Worm (Caenorhabditis elegans): Measurements from ENCODE around the gene dct-12.

The dct-12 gene

DNA sequence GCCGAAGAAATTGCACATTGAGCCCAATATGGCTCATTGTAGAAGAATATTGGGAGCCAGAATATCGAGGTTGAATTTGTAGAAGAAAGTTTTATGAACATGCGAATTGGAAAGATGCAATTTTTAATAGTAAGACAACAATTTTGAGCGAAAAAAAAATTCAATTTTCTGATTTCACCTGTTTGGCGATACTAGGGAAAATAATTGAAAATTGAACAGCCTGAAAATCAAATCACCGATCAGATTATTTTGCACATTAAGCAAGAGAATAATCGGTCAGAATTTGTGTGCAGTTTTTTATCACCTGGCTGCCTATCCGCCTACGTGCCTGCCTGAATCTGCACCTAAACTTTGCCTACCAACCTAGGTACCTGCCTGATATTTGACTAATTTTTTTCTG lies 11.8 kb downstream of the dct-12 start, which contains the start of gene sre-26:
sre-26 (minus strand) TSS at position 101 of the 400 bp plus-strand sequence.
- TF ChIP-seq scrt-1 (GFP tag; IDR thresholded peaks at IDR 0.05) (no peak), tbx-11 (GFP tag; IDR thresholded peaks at IDR 0.05) (no peak), B0310.2 (tag; optimal IDR thresholded peaks at IDR 0.05) (no peak), aly-1 (tag; optimal IDR thresholded peaks at IDR 0.05) (no peak), ama-1 (optimal IDR thresholded peaks at IDR 0.05) (no peak), ceh-36 (tag; optimal IDR thresholded peaks at IDR 0.05) (no peak), sea-1 (GFP tag; conservative IDR thresholded peaks at IDR 0.05) (no peak), hnd-1 (tag; optimal IDR thresholded peaks at IDR 0.05) (no peak), tra-4 (tag; optimal IDR thresholded peaks at IDR 0.05) (no peak), hmbx-1 (tag; optimal IDR thresholded peaks at IDR 0.05) (no peak), hmg-4 (GFP tag; optimal IDR thresholded peaks at IDR 0.05) (no peak)

DNA sequence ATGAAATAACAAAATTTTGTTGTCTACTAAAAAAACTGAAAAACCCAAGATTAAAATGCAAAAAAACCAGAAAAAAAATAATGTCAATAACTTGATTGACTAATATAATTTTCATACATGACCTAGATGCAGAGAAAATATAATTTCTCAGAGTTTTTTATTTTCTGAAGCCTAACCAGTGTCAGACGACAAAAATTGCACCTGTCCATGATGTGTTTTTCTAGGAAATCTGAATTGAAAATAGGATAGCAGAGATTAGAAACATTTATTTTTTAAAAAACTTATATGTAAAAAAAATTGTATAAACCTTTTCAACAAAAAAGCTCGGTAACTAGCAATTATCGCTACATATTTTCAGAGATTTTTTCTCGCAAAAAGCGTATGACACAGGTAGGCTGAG lies 14.3 kb downstream of the dct-12 start:
- TF ChIP-seq hmg-4 (GFP tag; optimal IDR thresholded peaks at IDR 0.05) (no peak), tra-4 (tag; optimal IDR thresholded peaks at IDR 0.05) (no peak), hnd-1 (tag; optimal IDR thresholded peaks at IDR 0.05) (no peak), pes-1 (GFP tag; IDR thresholded peaks at IDR 0.05) (no peak), tbx-11 (GFP tag; IDR thresholded peaks at IDR 0.05) (no peak)

- TF ChIP-seq B0310.2 (tag; optimal IDR thresholded peaks at IDR 0.05) (no peak), hmbx-1 (tag; optimal IDR thresholded peaks at IDR 0.05) (no peak), ama-1 (optimal IDR thresholded peaks at IDR 0.05) (no peak), pes-1 (GFP tag; IDR thresholded peaks at IDR 0.05) (no peak), ceh-13 (GFP tag; optimal IDR thresholded peaks at IDR 0.05) (no peak), ceh-36 (tag; optimal IDR thresholded peaks at IDR 0.05) (no peak), tbx-37 (GFP tag; conservative IDR thresholded peaks at IDR 0.05) (no peak), sea-1 (GFP tag; conservative IDR thresholded peaks at IDR 0.05) (no peak), scrt-1 (GFP tag; IDR thresholded peaks at IDR 0.05) (no peak), flt-1 (GFP tag; IDR thresholded peaks at IDR 0.05) (no peak), tbx-11 (GFP tag; IDR thresholded peaks at IDR 0.05) (no peak), hnd-1 (tag; optimal IDR thresholded peaks at IDR 0.05) (no peak), tra-4 (tag; optimal IDR thresholded peaks at IDR 0.05) (no peak), ets-7 (tag; optimal IDR thresholded peaks at IDR 0.05) (no peak), F13C5.2 (tag; optimal IDR thresholded peaks at IDR 0.05) (no peak)
Measured at ce11 chrII:12417514-12417913, 14.7 kb downstream of the dct-12 start, which contains the start of gene sre-27. TSS of gene sre-27 (minus strand) at chrII:12417614.

DNA sequence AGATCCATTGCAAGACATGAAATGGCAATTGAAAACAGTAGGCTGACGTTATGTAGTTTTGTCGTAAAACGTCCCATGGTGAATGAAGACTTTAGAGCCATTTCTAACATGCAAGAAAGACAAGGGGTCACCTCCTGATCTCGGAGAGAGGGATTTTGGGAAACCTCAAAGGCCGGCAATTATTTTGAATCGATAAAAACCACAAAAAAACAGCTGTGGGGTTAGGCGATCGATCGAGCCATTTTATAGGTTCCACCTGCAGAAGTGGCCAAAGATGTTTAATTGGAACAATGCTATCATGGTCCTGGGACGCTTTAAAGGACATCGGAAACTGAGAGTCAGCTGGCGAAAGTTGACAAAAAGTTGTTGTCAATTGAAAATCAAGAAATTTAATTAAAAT lies 17.5 kb downstream of the dct-12 start, which contains the start of gene Y57A10C.11:
Y57A10C.11 (minus strand) TSS at position 101 of the 400 bp plus-strand sequence.
- no peak for TF ChIP-seq ama-1 (optimal IDR thresholded peaks at IDR 0.05)
- TF ChIP-seq tra-4 (tag; optimal IDR thresholded peaks at IDR 0.05), result no peak
- no peak for TF ChIP-seq B0310.2 (tag; optimal IDR thresholded peaks at IDR 0.05)

ce11 chrII:12412417-12412816 lies 19.8 kb downstream of the dct-12 start, which contains the start of gene Y57A10C.1:
TSS of gene Y57A10C.1 (minus strand) at chrII:12412517.
- TF ChIP-seq hmbx-1 (tag; optimal IDR thresholded peaks at IDR 0.05) (no peak), F13C5.2 (tag; optimal IDR thresholded peaks at IDR 0.05) (no peak), hnd-1 (tag; optimal IDR thresholded peaks at IDR 0.05) (no peak), tbx-11 (GFP tag; IDR thresholded peaks at IDR 0.05) (no peak), B0310.2 (tag; optimal IDR thresholded peaks at IDR 0.05) (no peak), ets-7 (tag; optimal IDR thresholded peaks at IDR 0.05) (no peak), sea-1 (GFP tag; conservative IDR thresholded peaks at IDR 0.05) (no peak), scrt-1 (GFP tag; IDR thresholded peaks at IDR 0.05) (no peak), ceh-13 (GFP tag; optimal IDR thresholded peaks at IDR 0.05) (no peak), pes-1 (GFP tag; IDR thresholded peaks at IDR 0.05) (no peak), ama-1 (optimal IDR thresholded peaks at IDR 0.05) (no peak), ceh-36 (tag; optimal IDR thresholded peaks at IDR 0.05) (no peak), tra-4 (tag; optimal IDR thresholded peaks at IDR 0.05) (no peak), hmg-4 (GFP tag; optimal IDR thresholded peaks at IDR 0.05) (no peak)

ce11 chrII:12410107-12410506 lies 22.1 kb downstream of the dct-12 start, which contains the start of gene F57G9.3:
TSS of gene F57G9.3 (minus strand) at chrII:12410207.
- TF ChIP-seq scrt-1 (GFP tag; IDR thresholded peaks at IDR 0.05), result no peak

ce11 chrII:12408717-12409116 lies 23.5 kb downstream of the dct-12 start, which contains the start of gene sre-31:
TSS of gene sre-31 (minus strand) at chrII:12408817.
- TF ChIP-seq flt-1 (GFP tag; IDR thresholded peaks at IDR 0.05) (no peak), tbx-37 (GFP tag; conservative IDR thresholded peaks at IDR 0.05) (no peak), pes-1 (GFP tag; IDR thresholded peaks at IDR 0.05) (no peak), sea-1 (GFP tag; conservative IDR thresholded peaks at IDR 0.05) (no peak), tbx-11 (GFP tag; IDR thresholded peaks at IDR 0.05) (no peak), ceh-36 (tag; optimal IDR thresholded peaks at IDR 0.05) (no peak), scrt-1 (GFP tag; IDR thresholded peaks at IDR 0.05) (no peak), ets-7 (tag; optimal IDR thresholded peaks at IDR 0.05) (no peak), aly-1 (tag; optimal IDR thresholded peaks at IDR 0.05) (no peak), hmg-4 (GFP tag; optimal IDR thresholded peaks at IDR 0.05) (no peak), hnd-1 (tag; optimal IDR thresholded peaks at IDR 0.05) (no peak), hmbx-1 (tag; optimal IDR thresholded peaks at IDR 0.05) (no peak), ceh-13 (GFP tag; optimal IDR thresholded peaks at IDR 0.05) (no peak)

DNA sequence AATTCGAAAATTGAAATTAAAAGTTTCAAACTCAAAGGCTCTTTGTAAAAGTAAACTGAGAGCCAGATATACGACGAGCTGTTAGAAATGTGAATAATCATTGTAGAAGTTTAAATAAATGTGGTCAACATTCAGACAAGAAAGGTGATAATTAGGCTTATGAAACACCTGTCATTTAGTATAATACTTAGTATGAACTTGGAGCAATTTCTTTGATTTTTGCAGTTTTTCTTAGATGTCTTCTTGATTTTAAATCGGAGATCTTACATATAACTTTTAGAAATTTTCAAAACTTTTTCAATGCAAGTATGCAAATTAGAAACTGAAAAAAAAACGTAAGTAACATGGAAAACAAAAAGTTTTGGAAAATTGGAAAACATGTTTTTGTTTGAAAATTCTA lies 25.9 kb downstream of the dct-12 start, which contains the start of gene sre-30:
sre-30 (minus strand) TSS at position 101 of the 400 bp plus-strand sequence.
- no peak for TF ChIP-seq ceh-36 (tag; optimal IDR thresholded peaks at IDR 0.05)
- TF ChIP-seq hnd-1 (tag; optimal IDR thresholded peaks at IDR 0.05), result no peak
- TF ChIP-seq pes-1 (GFP tag; IDR thresholded peaks at IDR 0.05), result no peak
- no peak for TF ChIP-seq aly-1 (tag; optimal IDR thresholded peaks at IDR 0.05)
- no peak for TF ChIP-seq tra-4 (tag; optimal IDR thresholded peaks at IDR 0.05)
- TF ChIP-seq flt-1 (GFP tag; IDR thresholded peaks at IDR 0.05), result no peak
- no peak for TF ChIP-seq ceh-13 (GFP tag; optimal IDR thresholded peaks at IDR 0.05)
- TF ChIP-seq tbx-37 (GFP tag; conservative IDR thresholded peaks at IDR 0.05), result no peak
- no peak for TF ChIP-seq sea-1 (GFP tag; conservative IDR thresholded peaks at IDR 0.05)
- TF ChIP-seq ets-7 (tag; optimal IDR thresholded peaks at IDR 0.05), result no peak
- TF ChIP-seq F13C5.2 (tag; optimal IDR thresholded peaks at IDR 0.05), result no peak
- TF ChIP-seq B0310.2 (tag; optimal IDR thresholded peaks at IDR 0.05), result no peak
- TF ChIP-seq hmbx-1 (tag; optimal IDR thresholded peaks at IDR 0.05), result no peak
- TF ChIP-seq hmg-4 (GFP tag; optimal IDR thresholded peaks at IDR 0.05), result no peak
- no peak for TF ChIP-seq tbx-11 (GFP tag; IDR thresholded peaks at IDR 0.05)
- no peak for TF ChIP-seq scrt-1 (GFP tag; IDR thresholded peaks at IDR 0.05)
- TF ChIP-seq ama-1 (optimal IDR thresholded peaks at IDR 0.05), result no peak
